Worm (Caenorhabditis elegans): Measurements from ENCODE around the gene F28F8.7.

ce11 chrV:15629543-15629942 is 39.1 kb upstream of the F28F8.7 start, which contains the start of gene str-248:
- TF ChIP-seq nhr-6 (tag; optimal IDR thresholded peaks at IDR 0.05), result no peak
- TF ChIP-seq nhr-237 (tag; optimal IDR thresholded peaks at IDR 0.05), result no peak
- no peak for TF ChIP-seq snpc-4 (tag; optimal IDR thresholded peaks at IDR 0.05)
- no peak for TF ChIP-seq nhr-25 (tag; optimal IDR thresholded peaks at IDR 0.05; ENCODE audit: borderline replicate concordance, insufficient read depth)
- TF ChIP-seq mxl-3 (GFP tag; optimal IDR thresholded peaks at IDR 0.05), result no peak
- TF ChIP-seq hlh-30 (tag; optimal IDR thresholded peaks at IDR 0.05; ENCODE audit: insufficient read depth), result no peak
- TF ChIP-seq egl-27 (tag; optimal IDR thresholded peaks at IDR 0.05), result no peak
- TF ChIP-seq mep-1 (tag; optimal IDR thresholded peaks at IDR 0.05), result no peak
- TF ChIP-seq pqm-1 (tag; optimal IDR thresholded peaks at IDR 0.05), result no peak
- TF ChIP-seq duxl-1 (tag; optimal IDR thresholded peaks at IDR 0.05; ENCODE audit: poor library complexity), result no peak
